Worm (Caenorhabditis elegans) whole organism, L4 larva: ENCODE measurements around the gene T14B4.8.

Experiments
- D1046.2 ChIP-seq: fragments of 200-800 bp; sonication (Bioruptor generic); IDR thresholded peaks from 2 replicates; pipeline ENCODE4 v1.3.6; 2022; ENCODE audit warnings: missing genetic modification characterization, missing compliant biosample characterization
- F37D6.2 ChIP-seq: sonication (generic microtip); optimal IDR thresholded peaks from 2 replicates; lab custom pipeline; 2016; ENCODE audit warnings: mild to moderate bottlenecking, missing genetic modification characterization, missing compliant biosample characterization
- F49E8.2 ChIP-seq: sonication (generic microtip); optimal IDR thresholded peaks from 2 replicates; lab custom pipeline; 2016; ENCODE audit warnings: missing compliant biosample characterization, mild to moderate bottlenecking, missing genetic modification characterization, borderline replicate concordance
- Y105C5A.15 ChIP-seq: fragments of 200-800 bp; sonication (Bioruptor generic); IDR thresholded peaks from 2 replicates; pipeline ENCODE4 v1.3.6; 2022; ENCODE audit warnings: missing genetic modification characterization, missing compliant biosample characterization
- Y75B8A.6 ChIP-seq: fragments of 200-800 bp; sonication (Bioruptor generic); IDR thresholded peaks from 2 replicates; pipeline ENCODE4 v1.3.6; 2022; ENCODE audit warnings: missing genetic modification reagents, missing genetic modification characterization, missing compliant biosample characterization
- ZK337.2 ChIP-seq: fragments of 200-800 bp; sonication (Bioruptor generic); IDR thresholded peaks from 2 replicates; pipeline ENCODE4 v1.3.6; 2022; ENCODE audit warnings: missing genetic modification reagents, missing genetic modification characterization, missing compliant biosample characterization
- ZK546.5 ChIP-seq, 2 experiments: sonication (generic microtip); optimal IDR thresholded peaks; 2 replicates each; lab custom pipeline; 2017; ENCODE audit warnings: missing biosample characterization in 2 of 2, missing genetic modification characterization in 2 of 2
- aha-1 ChIP-seq: fragments of 150-350 bp; peaks from one replicate; lab custom pipeline; 2014; ENCODE audit warnings: missing biosample characterization, missing genetic modification characterization
- arid-1 ChIP-seq: fragments of 200-800 bp; sonication (Bioruptor generic); conservative IDR thresholded peaks from 2 replicates; pipeline ENCODE4 v1.3.6; 2022; ENCODE audit warnings: missing genetic modification reagents, missing genetic modification characterization, missing compliant biosample characterization
- attf-4 ChIP-seq: sonication (generic microtip); optimal IDR thresholded peaks from 3 replicates; lab custom pipeline; 2017; ENCODE audit warnings: missing biosample characterization, missing genetic modification characterization
- ceh-20 ChIP-seq: fragments of 200-800 bp; sonication (Bioruptor generic); IDR thresholded peaks from 2 replicates; pipeline ENCODE4 v1.3.6; 2022; ENCODE audit warnings: missing genetic modification reagents, missing genetic modification characterization, missing compliant biosample characterization
- ceh-44 ChIP-seq: fragments of 200-800 bp; sonication (Bioruptor generic); IDR thresholded peaks from 2 replicates; pipeline ENCODE4 v1.3.6; 2022; ENCODE audit warnings: missing genetic modification reagents, missing genetic modification characterization, missing compliant biosample characterization
- ctbp-1 ChIP-seq: fragments of 200-800 bp; sonication (Bioruptor generic); IDR thresholded peaks from 2 replicates; pipeline ENCODE4 v1.3.6; 2022; ENCODE audit warnings: missing genetic modification reagents, missing genetic modification characterization, missing compliant biosample characterization
- daf-12 ChIP-seq: fragments of 150-350 bp; optimal IDR thresholded peaks from 2 replicates; lab custom pipeline; 2014; ENCODE audit warnings: missing biosample characterization, missing genetic modification reagents, missing genetic modification characterization
- daf-16 ChIP-seq, 3 experiments: sonication (generic microtip); optimal IDR thresholded peaks; 2 replicates each; lab custom pipeline; 2016 to 2017; ENCODE audit warnings: missing genetic modification characterization in 3 of 3, missing genetic modification reagents in 3 of 3, mild to moderate bottlenecking in 2 of 3, missing compliant biosample characterization in 2 of 3, missing biosample characterization in 1 of 3, moderate library complexity in 1 of 3
- dmd-6 ChIP-seq: fragments of 200-800 bp; sonication (Bioruptor generic); IDR thresholded peaks from 2 replicates; pipeline ENCODE4 v1.3.6; 2022; ENCODE audit warnings: missing genetic modification reagents, missing genetic modification characterization, missing compliant biosample characterization
- dmd-8 ChIP-seq: fragments of 200-800 bp; sonication (Bioruptor generic); IDR thresholded peaks from 2 replicates; pipeline ENCODE4 v1.3.6; 2022; ENCODE audit warnings: missing genetic modification characterization, missing compliant biosample characterization
- dmd-9 ChIP-seq: fragments of 200-800 bp; sonication (Bioruptor generic); IDR thresholded peaks from 2 replicates; pipeline ENCODE4 v1.3.6; 2022; ENCODE audit warnings: missing genetic modification reagents, missing genetic modification characterization, missing compliant biosample characterization
- dpl-1 ChIP-seq: fragments of 150-350 bp; optimal IDR thresholded peaks from 2 replicates; lab custom pipeline; 2014; ENCODE audit warnings: missing biosample characterization, missing genetic modification reagents, missing genetic modification characterization
- dve-1 ChIP-seq: sonication (generic microtip); optimal IDR thresholded peaks from 2 replicates; lab custom pipeline; 2017; ENCODE audit warnings: antibody characterized with exemption, mild to moderate bottlenecking, missing genetic modification characterization, missing compliant biosample characterization; ENCODE audit not compliant: insufficient read depth
- gei-8 ChIP-seq: fragments of 200-800 bp; sonication (Bioruptor generic); optimal IDR thresholded peaks from 2 replicates; lab custom pipeline; 2018; ENCODE audit warnings: mild to moderate bottlenecking, missing genetic modification characterization, missing compliant biosample characterization
- hlh-30 ChIP-seq: sonication (generic microtip); optimal IDR thresholded peaks from 2 replicates; lab custom pipeline; 2017; ENCODE audit warnings: antibody characterized with exemption, mild to moderate bottlenecking, missing genetic modification characterization, missing compliant biosample characterization; ENCODE audit not compliant: insufficient read depth
- lin-39 ChIP-seq: fragments of 150-350 bp; optimal IDR thresholded peaks from 2 replicates; lab custom pipeline; 2014; ENCODE audit warnings: missing biosample characterization, missing genetic modification reagents, missing genetic modification characterization
- lsy-2 ChIP-seq, 2 experiments: fragments of 150-350 bp in 1 of 2; sonication (generic microtip) in 1 of 2; optimal IDR thresholded peaks; 2 replicates each; lab custom pipeline; 2014 to 2017; ENCODE audit warnings: missing biosample characterization in 2 of 2, missing genetic modification characterization in 2 of 2
- mes-2 ChIP-seq: sonication (generic microtip); optimal IDR thresholded peaks from 2 replicates; lab custom pipeline; 2016; ENCODE audit warnings: missing genotype, mild to moderate bottlenecking, missing genetic modification characterization, missing compliant biosample characterization; ENCODE audit not compliant: poor library complexity, severe bottlenecking
- nhr-102 ChIP-seq: sonication (generic microtip); optimal IDR thresholded peaks from 2 replicates; lab custom pipeline; 2016; ENCODE audit warnings: mild to moderate bottlenecking, missing genetic modification characterization, moderate library complexity, missing compliant biosample characterization
- nhr-237 ChIP-seq: sonication (generic microtip); optimal IDR thresholded peaks from 2 replicates; lab custom pipeline; 2017; ENCODE audit warnings: missing biosample characterization, missing genetic modification characterization
- nhr-28 ChIP-seq: fragments of 150-350 bp; optimal IDR thresholded peaks from 2 replicates; lab custom pipeline; 2014; ENCODE audit warnings: missing biosample characterization, missing genetic modification characterization
- nhr-42 ChIP-seq: fragments of 200-800 bp; sonication (Bioruptor generic); IDR thresholded peaks from 2 replicates; pipeline ENCODE4 v1.3.6; 2022; ENCODE audit warnings: missing genetic modification characterization, missing compliant biosample characterization
- nhr-6 ChIP-seq: fragments of 150-350 bp; optimal IDR thresholded peaks from 2 replicates; lab custom pipeline; 2014; ENCODE audit warnings: missing biosample characterization, missing genetic modification characterization
- nhr-76 ChIP-seq: fragments of 150-350 bp; optimal IDR thresholded peaks from 2 replicates; lab custom pipeline; 2014; ENCODE audit warnings: missing biosample characterization, missing genetic modification characterization
- php-3 ChIP-seq: fragments of 200-800 bp; sonication (Bioruptor generic); IDR thresholded peaks from 2 replicates; pipeline ENCODE4 v1.3.6; 2022; ENCODE audit warnings: missing genetic modification reagents, missing genetic modification characterization, missing compliant biosample characterization
- pqm-1 ChIP-seq: sonication (generic microtip); optimal IDR thresholded peaks from 2 replicates; lab custom pipeline; 2017; ENCODE audit warnings: missing biosample characterization, missing genetic modification characterization
- rbr-2 ChIP-seq: sonication (generic microtip); optimal IDR thresholded peaks from 2 replicates; lab custom pipeline; 2016; ENCODE audit warnings: missing genotype, missing genetic modification characterization, missing compliant biosample characterization
- sdz-12 ChIP-seq: fragments of 200-800 bp; sonication (Bioruptor generic); optimal IDR thresholded peaks from 2 replicates; lab custom pipeline; 2018; ENCODE audit warnings: mild to moderate bottlenecking, missing genetic modification characterization, missing compliant biosample characterization
- skn-1 ChIP-seq: fragments of 150-350 bp; optimal IDR thresholded peaks from 2 replicates; lab custom pipeline; 2014; ENCODE audit warnings: missing biosample characterization, missing genetic modification characterization
- spr-3 ChIP-seq: fragments of 200-800 bp; sonication (Bioruptor generic); optimal IDR thresholded peaks from 2 replicates; lab custom pipeline; 2018; ENCODE audit warnings: mild to moderate bottlenecking, missing genetic modification characterization, missing compliant biosample characterization
- unc-62 ChIP-seq, 3 experiments: fragments of 150-350 bp in 1 of 3; sonication (generic microtip); optimal IDR thresholded peaks in 2 of 3; peaks in 1 of 3; 1 replicate in 1 of 3; 2 replicates in 2 of 3; lab custom pipeline; 2014 to 2017; ENCODE audit warnings: missing biosample characterization in 3 of 3, missing genetic modification characterization in 3 of 3, missing genetic modification reagents in 3 of 3, missing genotype in 1 of 3
- vab-7 ChIP-seq: fragments of 200-800 bp; sonication (Bioruptor generic); IDR thresholded peaks from 2 replicates; pipeline ENCODE4 v1.3.6; 2022; ENCODE audit warnings: missing genetic modification reagents, missing genetic modification characterization, missing compliant biosample characterization
- zfp-3 ChIP-seq: fragments of 200-800 bp; sonication (Bioruptor generic); conservative IDR thresholded peaks from 2 replicates; pipeline ENCODE4 v1.3.6; 2022; ENCODE audit warnings: missing genetic modification reagents, missing genetic modification characterization, missing compliant biosample characterization
- zip-2 ChIP-seq: fragments of 150-350 bp; optimal IDR thresholded peaks from 2 replicates; lab custom pipeline; 2014; ENCODE audit warnings: missing biosample characterization, missing genetic modification characterization
- ztf-11 ChIP-seq: fragments of 150-350 bp; optimal IDR thresholded peaks from 2 replicates; lab custom pipeline; 2014; ENCODE audit warnings: missing biosample characterization, missing genetic modification characterization

Gene T14B4.8

DNA sequence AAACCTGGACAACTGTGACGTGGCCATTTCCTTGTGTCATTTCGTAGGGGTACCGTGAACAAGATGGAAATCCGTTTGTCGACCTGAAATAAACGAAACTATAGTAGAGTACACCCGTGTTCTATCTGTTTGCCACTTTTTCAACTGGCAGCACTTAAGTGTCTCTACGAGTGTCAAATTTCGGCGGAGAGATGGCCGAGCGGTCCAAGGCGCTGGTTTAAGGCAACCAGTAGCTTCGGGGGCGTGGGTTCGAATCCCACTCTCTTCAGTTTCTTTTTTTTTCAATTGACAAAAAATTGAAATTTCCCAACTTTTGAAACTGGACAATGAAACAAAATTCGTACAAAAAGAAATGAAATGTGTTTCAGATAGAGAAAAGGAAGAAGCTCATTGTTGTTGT is 7.6 kb downstream of the T14B4.8 start (continued):
- TF ChIP-seq pqm-1 (tag; lab: Kevin White, UChicago): no peak
- peak; percentile 43 for TF ChIP-seq dmd-6 (GFP tag; lab: Robert Waterston, UW)
- 0 out of 2 replicates have a peak, but pooled peaks have one; percentile 18 for TF ChIP-seq nhr-42 (GFP tag; lab: Robert Waterston, UW)
- TF ChIP-seq lsy-2 (tag; optimal IDR thresholded peaks at IDR 0.05; lab: Kevin White, UChicago): peak in 1 of 2 experiments; percentile 3
- TF ChIP-seq dmd-8 (GFP tag; lab: Robert Waterston, UW): 0 out of 2 replicates have a peak, but pooled peaks have one; percentile 71
- no peak for TF ChIP-seq ZK546.5 (tag; optimal IDR thresholded peaks at IDR 0.05; lab: Kevin White, UChicago)
- TF ChIP-seq spr-3 (GFP tag; lab: Kevin White, UChicago): no peak
- 0 out of 2 replicates have a peak, but pooled peaks have one; percentile 38 for TF ChIP-seq ctbp-1 (GFP tag; lab: Robert Waterston, UW)
- TF ChIP-seq Y105C5A.15: no peak
- no peak for TF ChIP-seq daf-12 (tag; lab: Kevin White, UChicago)
- TF ChIP-seq mes-2 (tag; lab: Kevin White, UChicago): peak; percentile 50

DNA sequence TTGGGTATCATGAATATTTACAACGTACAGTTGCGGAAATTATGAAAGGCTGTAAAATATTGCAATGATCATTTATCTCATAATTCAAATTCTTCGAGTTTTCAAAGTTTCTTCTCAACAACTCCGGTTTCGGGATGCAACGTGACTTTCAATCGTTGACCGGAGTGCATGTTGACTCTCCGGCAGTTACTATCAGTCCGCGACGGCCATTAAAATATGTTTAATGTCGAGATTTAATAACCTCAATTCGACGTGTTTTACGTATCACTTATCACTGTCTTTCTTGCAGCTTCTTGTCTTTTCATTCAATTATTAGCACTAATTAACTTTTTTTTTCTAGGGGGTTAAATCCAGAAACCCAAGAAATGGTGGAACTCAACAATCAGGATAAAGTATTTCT is 11.0 kb downstream of the T14B4.8 start, which contains the start of gene tsp-10:
Gene tsp-10 (plus strand): TSS at position 366 of the 400 bp plus-strand sequence.
- TF ChIP-seq daf-16 (GFP tag; optimal IDR thresholded peaks at IDR 0.05; lab: Kevin White, UChicago) (no peak), daf-16 (tag; optimal IDR thresholded peaks at IDR 0.05; lab: Kevin White, UChicago) (peak; percentile 65), dpl-1 (GFP tag; lab: Kevin White, UChicago) (no peak), nhr-28 (tag; lab: Kevin White, UChicago) (peak; percentile 4), zfp-3 (GFP tag; lab: Robert Waterston, UW) (no peak), nhr-6 (tag; lab: Kevin White, UChicago) (no peak), lin-39 (tag; lab: Kevin White, UChicago) (no peak), php-3 (GFP tag; lab: Robert Waterston, UW) (0 out of 2 replicates have a peak, but pooled peaks have one; percentile 37), nhr-237 (no peak), D1046.2 (GFP tag; lab: Robert Waterston, UW) (no peak), lsy-2 (tag; optimal IDR thresholded peaks at IDR 0.05; lab: Kevin White, UChicago) (no peak), dve-1 (peak; percentile 30), ctbp-1 (GFP tag; lab: Robert Waterston, UW) (no peak), F49E8.2 (tag; lab: Kevin White, UChicago) (no peak)

ce11 chrII:6716638-6717037 is 12.6 kb downstream of the T14B4.8 start, which contains the start of the genes T14B4.5 and T14B4.20:
Gene T14B4.5, plus strand, starts transcription at chrII:6716863.
Gene T14B4.20, plus strand, starts transcription at chrII:6716901.
- TF ChIP-seq Y105C5A.15 (no peak), arid-1 (GFP tag; lab: Robert Waterston, UW) (no peak), ztf-11 (tag; lab: Kevin White, UChicago) (no peak), vab-7 (GFP tag; lab: Robert Waterston, UW) (no peak)

- TF ChIP-seq sdz-12 (GFP tag; lab: Kevin White, UChicago) (no peak), nhr-76 (tag; lab: Kevin White, UChicago) (no peak), ceh-20 (no peak)
Observed at ce11 chrII:6715853-6716252, 13.3 kb downstream of the T14B4.8 start.

- TF ChIP-seq ZK337.2 (GFP tag; lab: Robert Waterston, UW) (no peak), nhr-28 (tag; lab: Kevin White, UChicago) (peak; percentile 13), skn-1 (no peak), F37D6.2 (no peak), ceh-44 (GFP tag; lab: Robert Waterston, UW) (no peak), hlh-30 (no peak), dmd-9 (GFP tag; lab: Robert Waterston, UW) (no peak), attf-4 (tag; lab: Kevin White, UChicago) (no peak), zip-2 (tag; lab: Kevin White, UChicago) (no peak), nhr-237 (no peak), dve-1 (no peak), unc-62 (GFP tag; optimal IDR thresholded peaks at IDR 0.05 in 1 of 2; lab: Kevin White, UChicago) (peak in 1 of 2 experiments; percentile 61), unc-62 (tag; optimal IDR thresholded peaks at IDR 0.05; lab: Kevin White, UChicago) (no peak), rbr-2 (no peak), Y75B8A.6 (no peak), gei-8 (GFP tag; lab: Kevin White, UChicago) (no peak), spr-3 (GFP tag; lab: Kevin White, UChicago) (no peak), vab-7 (GFP tag; lab: Robert Waterston, UW) (no peak), nhr-102 (tag; lab: Kevin White, UChicago) (no peak), aha-1 (tag; lab: Kevin White, UChicago) (peak; percentile 42)
Observed at ce11 chrII:6713832-6714342, 15.3 kb downstream of the T14B4.8 start, which contains the start of gene dpy-2. Gene dpy-2, plus strand, starts transcription at chrII:6714292.
